Fruit fly (Drosophila melanogaster) whole organism, wandering third instar larva: Measurements from ENCODE around the gene CG32857.
A peak's percentile ranks its signal among the peaks of the same experiment; 100 is the strongest.

ENCODE experiments used
- CrebA ChIP-seq: fragments of 200-800 bp; sonication (Bioruptor generic); optimal IDR thresholded peaks from 2 replicates; lab custom pipeline; 2016; ENCODE audit warnings: missing biosample characterization, mild to moderate bottlenecking, missing genetic modification characterization, borderline replicate concordance
- Dfd ChIP-seq: fragments of >200 bp; optimal IDR thresholded peaks from 2 replicates; lab custom pipeline; 2017; ENCODE audit warnings: missing biosample characterization, missing genetic modification characterization
- Hr78 ChIP-seq: fragments of >200 bp; optimal IDR thresholded peaks from 2 replicates; lab custom pipeline; 2017; ENCODE audit warnings: missing biosample characterization, missing genetic modification characterization
- N ChIP-seq: fragments of >200 bp; optimal IDR thresholded peaks from 2 replicates; lab custom pipeline; 2018; ENCODE audit warnings: missing biosample characterization, missing external identifiers, missing genetic modification characterization
- OdsH ChIP-seq: fragments of 200-800 bp; sonication (Bioruptor generic); optimal IDR thresholded peaks from 2 replicates; lab custom pipeline; 2016; ENCODE audit warnings: missing biosample characterization, mild to moderate bottlenecking, missing genetic modification characterization
- foxo ChIP-seq, 2 experiments: fragments of 200-800 bp; sonication (Bioruptor generic); optimal IDR thresholded peaks; 2 replicates in 1 of 2; 3 replicates in 1 of 2; lab custom pipeline; 2016 to 2017; ENCODE audit warnings: missing biosample characterization in 2 of 2, missing genetic modification characterization in 2 of 2
- lola ChIP-seq: fragments of >200 bp; optimal IDR thresholded peaks from 2 replicates; lab custom pipeline; 2017; ENCODE audit warnings: missing biosample characterization, missing genetic modification characterization
- pan ChIP-seq: fragments of >200 bp; optimal IDR thresholded peaks from 2 replicates; lab custom pipeline; 2017
- psq ChIP-seq: fragments of 200-800 bp; sonication (Bioruptor generic); optimal IDR thresholded peaks from 3 replicates; lab custom pipeline; 2017; ENCODE audit warnings: missing biosample characterization, mild to moderate bottlenecking, missing genetic modification characterization, moderate library complexity
- sv ChIP-seq: fragments of 200-800 bp; sonication (Bioruptor generic); optimal IDR thresholded peaks from 3 replicates; lab custom pipeline; 2016; ENCODE audit warnings: missing biosample characterization, missing genetic modification characterization
- usp ChIP-seq: fragments of >200 bp; optimal IDR thresholded peaks from 2 replicates; lab custom pipeline; 2017; ENCODE audit warnings: missing biosample characterization, missing genetic modification characterization
- woc ChIP-seq: sonication (Bioruptor generic); optimal IDR thresholded peaks from 2 replicates; lab custom pipeline; 2016; ENCODE audit warnings: missing biosample characterization, mild to moderate bottlenecking, missing genetic modification characterization

dm6 chrX:21630160-21630738, 12.8 kb upstream of the CG32857 start:
- TF ChIP-seq woc (no peak), OdsH (no peak), usp (GFP tag; lab: Kevin White, UChicago) (no peak), psq (GFP tag; lab: Kevin White, UChicago) (no peak), pan (lab: Kevin White, UChicago) (no peak), Dfd (GFP tag; lab: Kevin White, UChicago) (no peak), Hr78 (GFP tag; lab: Kevin White, UChicago) (no peak), sv (no peak), foxo (GFP tag; optimal IDR thresholded peaks at IDR 0.05; lab: Kevin White, UChicago) (no peak), N (GFP tag; lab: Kevin White, UChicago) (peak; percentile 71), lola (GFP tag; lab: Kevin White, UChicago) (no peak), CrebA (GFP tag; lab: Kevin White, UChicago) (no peak)
